Fruit fly (Drosophila melanogaster): Measurements from ENCODE around the gene Bin1.
A peak's percentile ranks its signal among the peaks of the same experiment; 100 is the strongest.

The Bin1 gene

DNA sequence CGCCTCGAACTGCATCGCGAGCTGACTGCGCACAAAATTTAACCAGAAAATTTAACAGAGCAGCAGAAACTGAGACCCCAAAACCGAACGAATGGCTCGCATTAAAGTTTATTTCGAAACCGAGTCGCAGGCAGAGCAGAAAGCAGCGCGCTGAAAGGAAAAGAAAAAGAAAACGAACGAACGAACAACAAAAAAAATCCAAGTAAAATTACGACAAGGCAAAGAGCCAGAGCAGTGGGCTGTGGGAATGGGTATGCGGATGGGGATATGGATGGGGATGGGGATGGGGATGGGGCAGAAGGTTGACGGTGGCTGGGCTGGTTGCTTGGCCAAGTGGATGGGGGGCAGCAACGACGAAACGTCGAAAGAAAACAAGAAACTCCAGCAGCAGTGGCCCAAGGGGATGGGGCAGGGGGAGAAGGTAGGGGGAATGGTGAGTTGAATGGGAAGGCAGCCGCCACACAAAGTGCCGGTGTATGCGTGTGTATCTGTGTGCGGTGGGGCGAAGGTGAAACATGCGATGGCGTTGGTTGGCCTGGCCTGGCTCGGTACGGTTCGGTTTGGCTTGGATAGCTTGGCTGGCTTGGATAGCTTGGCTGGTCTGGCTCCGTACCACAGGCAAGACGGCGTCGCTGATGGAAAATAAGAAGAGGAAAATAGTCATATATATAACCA is 18.9 kb upstream of the Bin1 start (continued):
- TF ChIP-seq ss (GFP tag; optimal IDR thresholded peaks at IDR 0.05) (peak; percentile 95 to 98), CG15336 (GFP tag; IDR thresholded peaks at IDR 0.05) (peak; percentile 85), cyc (GFP tag; optimal IDR thresholded peaks at IDR 0.05) (no peak), vri (GFP tag; optimal IDR thresholded peaks at IDR 0.05) (peak; percentile 78), CG6854 (GFP tag; optimal IDR thresholded peaks at IDR 0.05) (peak; percentile 97), achi (GFP tag; optimal IDR thresholded peaks at IDR 0.05) (peak; percentile 77), Ets96B (tag; optimal IDR thresholded peaks at IDR 0.05) (peak; percentile 86), CG6276 (GFP tag; optimal IDR thresholded peaks at IDR 0.05) (peak; percentile 93), Hr39 (GFP tag; optimal IDR thresholded peaks at IDR 0.05) (no peak), CG10631 (GFP tag; optimal IDR thresholded peaks at IDR 0.05) (peak; percentile 26), Blimp-1 (GFP tag; optimal IDR thresholded peaks at IDR 0.05) (peak; percentile 75), Hr38 (GFP tag; optimal IDR thresholded peaks at IDR 0.05) (no peak), CG1621 (tag; optimal IDR thresholded peaks at IDR 0.05) (peak; percentile 90), dac (GFP tag; optimal IDR thresholded peaks at IDR 0.05) (peak; percentile 70), pdm3 (GFP tag; optimal IDR thresholded peaks at IDR 0.05) (peak; percentile 47), topi (GFP tag; optimal IDR thresholded peaks at IDR 0.05) (peak; percentile 54), Eip78C (GFP tag) (peak; percentile 57), Hr4 (GFP tag; optimal IDR thresholded peaks at IDR 0.05) (no peak), Smox (GFP tag; optimal IDR thresholded peaks at IDR 0.05) (peak; percentile 11), net (GFP tag; optimal IDR thresholded peaks at IDR 0.05) (peak; percentile 88), CG6808 (GFP tag; optimal IDR thresholded peaks at IDR 0.05) (peak; percentile 94), Eip75B (GFP tag; optimal IDR thresholded peaks at IDR 0.05) (peak; percentile 53), CG3919 (GFP tag; optimal IDR thresholded peaks at IDR 0.05) (peak; percentile 74), CG10669 (GFP tag; optimal IDR thresholded peaks at IDR 0.05) (peak; percentile 90)

- no peak for TF ChIP-seq spab (GFP tag; optimal IDR thresholded peaks at IDR 0.05)
- TF ChIP-seq Smox (GFP tag; optimal IDR thresholded peaks at IDR 0.05) = no peak
- no peak for TF ChIP-seq Hr38 (GFP tag; optimal IDR thresholded peaks at IDR 0.05)
- TF ChIP-seq Sox102F (GFP tag; optimal IDR thresholded peaks at IDR 0.05) = no peak
- TF ChIP-seq CG6163 (GFP tag; IDR thresholded peaks at IDR 0.05) = peak; percentile 52; the same call in 2 of the 3 replicates
- peak; percentile 30 for TF ChIP-seq fd85E (GFP tag; optimal IDR thresholded peaks at IDR 0.05)
- no peak for TF ChIP-seq CG8319 (GFP tag; optimal IDR thresholded peaks at IDR 0.05)
- TF ChIP-seq CG8632 (GFP tag; optimal IDR thresholded peaks at IDR 0.05) = no peak
- TF ChIP-seq salr (GFP tag; optimal IDR thresholded peaks at IDR 0.05) = no peak
- TF ChIP-seq CG3919 (GFP tag; optimal IDR thresholded peaks at IDR 0.05) = peak; percentile 9
- TF ChIP-seq CG3032 (tag; optimal IDR thresholded peaks at IDR 0.05) = no peak
- no peak for TF ChIP-seq CG7368 (GFP tag; optimal IDR thresholded peaks at IDR 0.05)
- TF ChIP-seq ss (GFP tag; optimal IDR thresholded peaks at IDR 0.05) = peak in 1 of 2 experiments; percentile 68
- TF ChIP-seq esn (GFP tag; optimal IDR thresholded peaks at IDR 0.05) = no peak
- TF ChIP-seq CG4318 (GFP tag; optimal IDR thresholded peaks at IDR 0.05) = no peak
- peak; percentile 55 for TF ChIP-seq dsx (GFP tag; optimal IDR thresholded peaks at IDR 0.05; ENCODE audit: poor library complexity, severe bottlenecking)
- no peak; the same call in 2 of the 3 replicates for TF ChIP-seq CG8119 (GFP tag; IDR thresholded peaks at IDR 0.05)
- TF ChIP-seq Ets96B (tag; optimal IDR thresholded peaks at IDR 0.05) = no peak
- TF ChIP-seq Hr4 (GFP tag; optimal IDR thresholded peaks at IDR 0.05) = no peak
- TF ChIP-seq CG32006 (GFP tag; optimal IDR thresholded peaks at IDR 0.05) = no peak
- TF ChIP-seq CG6792 (GFP tag; optimal IDR thresholded peaks at IDR 0.05) = no peak
- no peak for TF ChIP-seq CG10631 (GFP tag; optimal IDR thresholded peaks at IDR 0.05)
- TF ChIP-seq lz (GFP tag; optimal IDR thresholded peaks at IDR 0.05) = no peak
- no peak for TF ChIP-seq CG6276 (GFP tag; optimal IDR thresholded peaks at IDR 0.05)
- TF ChIP-seq CG10669 (GFP tag; optimal IDR thresholded peaks at IDR 0.05) = no peak
- no peak for TF ChIP-seq Sox15 (GFP tag; optimal IDR thresholded peaks at IDR 0.05)
- TF ChIP-seq Blimp-1 (GFP tag; optimal IDR thresholded peaks at IDR 0.05) = no peak
- peak; percentile 38 for TF ChIP-seq Sox14 (GFP tag; optimal IDR thresholded peaks at IDR 0.05)
- no peak for TF ChIP-seq dac (GFP tag; optimal IDR thresholded peaks at IDR 0.05)
- TF ChIP-seq eg (GFP tag; IDR thresholded peaks at IDR 0.05) = peak; percentile 63; the same call in 2 of the 3 replicates
- no peak for TF ChIP-seq CG34406 (GFP tag; optimal IDR thresholded peaks at IDR 0.05)
- no peak for TF ChIP-seq CG11902 (GFP tag; optimal IDR thresholded peaks at IDR 0.05)
- peak; percentile 84 for TF ChIP-seq Lpt (GFP tag; optimal IDR thresholded peaks at IDR 0.05)
- TF ChIP-seq OdsH (GFP tag; optimal IDR thresholded peaks at IDR 0.05) = no peak
- TF ChIP-seq cyc (GFP tag; optimal IDR thresholded peaks at IDR 0.05) = no peak
- peak; percentile 92 for TF ChIP-seq svp (GFP tag)
These were observed 17.8 kb upstream of the Bin1 start for dm6 chr3R:16207074-16207609.

All from whole organism, prepupa.